Worm (Caenorhabditis elegans) whole organism, L3 larva: ENCODE measurements around the gene clec-65.

Experiments used
- ceh-28 ChIP-seq: fragments of 150-350 bp; optimal IDR thresholded peaks from 2 replicates; lab custom pipeline; 2014; ENCODE audit warnings: missing biosample characterization, missing genetic modification reagents, missing genetic modification characterization
- ceh-82 ChIP-seq: fragments of 150-350 bp; optimal IDR thresholded peaks from 2 replicates; lab custom pipeline; 2014; ENCODE audit warnings: missing biosample characterization, missing genetic modification characterization
- elt-1 ChIP-seq: fragments of 150-350 bp; optimal IDR thresholded peaks from 2 replicates; lab custom pipeline; 2014; ENCODE audit warnings: missing biosample characterization, missing genetic modification characterization
- fos-1 ChIP-seq: fragments of 150-350 bp; optimal IDR thresholded peaks from 2 replicates; lab custom pipeline; 2014; ENCODE audit warnings: missing biosample characterization, missing genetic modification characterization
- jun-1 ChIP-seq: fragments of 150-350 bp; optimal IDR thresholded peaks from 2 replicates; lab custom pipeline; 2014; ENCODE audit warnings: missing biosample characterization, missing genetic modification reagents, missing genetic modification characterization
- snpc-4 ChIP-seq: fragments of 150-350 bp; optimal IDR thresholded peaks from 2 replicates; lab custom pipeline; 2014; ENCODE audit warnings: missing biosample characterization, missing genetic modification characterization

DNA sequence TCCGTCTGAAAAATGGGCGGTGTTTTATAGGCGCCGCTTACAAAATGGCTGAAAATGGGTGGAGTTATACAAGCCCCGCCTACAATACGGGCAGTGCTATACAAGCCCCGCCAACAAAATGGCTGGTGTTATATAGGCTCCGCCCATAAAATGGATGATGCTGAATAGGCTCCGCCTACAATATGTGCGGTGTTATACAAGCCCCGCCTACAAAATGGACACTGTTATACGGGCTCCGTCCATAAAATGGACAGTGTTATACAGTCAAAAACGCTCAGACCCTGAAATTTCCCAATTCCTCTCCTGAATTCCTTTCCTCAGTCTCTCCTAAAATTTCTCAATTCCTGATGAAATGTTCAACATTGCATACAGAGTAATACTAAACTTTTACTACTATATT, 35.0 kb upstream of the clec-65 start:
- no peak for TF ChIP-seq jun-1 (tag; lab: Kevin White, UChicago)
- no peak for TF ChIP-seq ceh-82 (tag; lab: Kevin White, UChicago)
- no peak for TF ChIP-seq elt-1 (tag; lab: Kevin White, UChicago)
- no peak for TF ChIP-seq ceh-28
- no peak for TF ChIP-seq snpc-4 (tag; lab: Kevin White, UChicago)
- TF ChIP-seq fos-1 (tag; lab: Kevin White, UChicago): no peak
